Worm (Caenorhabditis elegans): ENCODE measurements around the gene otpl-7.

ce11 chrV:8518822-8519392, 2.4 kb upstream of the otpl-7 start, which contains the start of gene F45F2.10:
- no peak for TF ChIP-seq nhr-237 (tag; optimal IDR thresholded peaks at IDR 0.05)
- TF ChIP-seq snpc-4 (tag; optimal IDR thresholded peaks at IDR 0.05) = no peak
- TF ChIP-seq mab-5 (tag; optimal IDR thresholded peaks at IDR 0.05) = no peak
- TF ChIP-seq elt-1 (tag; optimal IDR thresholded peaks at IDR 0.05; ENCODE audit: borderline replicate concordance, insufficient read depth) = no peak
- no peak for TF ChIP-seq nhr-2 (tag; optimal IDR thresholded peaks at IDR 0.05)
- TF ChIP-seq mls-2 (tag; optimal IDR thresholded peaks at IDR 0.05) = no peak
- no peak for TF ChIP-seq blmp-1 (tag; optimal IDR thresholded peaks at IDR 0.05)
- TF ChIP-seq mep-1 (tag; optimal IDR thresholded peaks at IDR 0.05) = no peak
- TF ChIP-seq bed-3 (GFP tag; optimal IDR thresholded peaks at IDR 0.05) = no peak

Data from whole organism, mixed stage, embryonic.